Fruit fly (Drosophila melanogaster) whole organism, pupa: ENCODE data around the gene Smyd5.
A peak's percentile ranks its signal among the peaks of the same experiment; 100 is the strongest.

ENCODE experiments used
- CG10348 ChIP-seq: fragments of 200-800 bp; sonication (Bioruptor generic); IDR thresholded peaks from 2 replicates; pipeline ENCODE4 v1.3.6; 2022; ENCODE audit warnings: missing biosample characterization, missing genetic modification characterization
- CG12605 ChIP-seq: fragments of 200-800 bp; sonication (Bioruptor generic); IDR thresholded peaks from 2 replicates; pipeline ENCODE4 v1.3.6; 2022; ENCODE audit warnings: missing biosample characterization, missing genetic modification characterization
- CG17806 ChIP-seq: fragments of 200-800 bp; sonication (Bioruptor generic); optimal IDR thresholded peaks from 2 replicates; lab custom pipeline; 2018; ENCODE audit warnings: missing biosample characterization, mild to moderate bottlenecking, missing genetic modification characterization, moderate library complexity
- CG8159 ChIP-seq: fragments of 200-800 bp; sonication (Bioruptor generic); optimal IDR thresholded peaks from 3 replicates; lab custom pipeline; 2018; ENCODE audit warnings: missing biosample characterization, mild to moderate bottlenecking, missing genetic modification characterization, moderate library complexity
- CG8301 ChIP-seq: fragments of 200-800 bp; sonication (Bioruptor generic); optimal IDR thresholded peaks from 2 replicates; lab custom pipeline; 2018; ENCODE audit warnings: missing biosample characterization, mild to moderate bottlenecking, missing genetic modification characterization
- CG9948 ChIP-seq: fragments of 200-800 bp; sonication (Bioruptor generic); optimal IDR thresholded peaks from 2 replicates; lab custom pipeline; 2018; ENCODE audit warnings: missing biosample characterization, mild to moderate bottlenecking, missing genetic modification characterization, moderate library complexity
- D1 ChIP-seq: fragments of 200-800 bp; sonication (Bioruptor generic); optimal IDR thresholded peaks from 2 replicates; lab custom pipeline; 2018; ENCODE audit warnings: missing biosample characterization, mild to moderate bottlenecking, missing genetic modification characterization, moderate library complexity
- EcR ChIP-seq: fragments of 200-800 bp; sonication (Bioruptor generic); optimal IDR thresholded peaks from 3 replicates; lab custom pipeline; 2019; ENCODE audit warnings: missing biosample characterization, missing genetic modification characterization, mild to moderate bottlenecking, moderate library complexity, missing genetic modification reagents
- Ets98B ChIP-seq: fragments of 200-800 bp; sonication (Bioruptor generic); IDR thresholded peaks from 2 replicates; pipeline ENCODE4 v1.3.6; 2022; ENCODE audit warnings: missing biosample characterization, missing genetic modification characterization
- Pif1B ChIP-seq: fragments of 200-800 bp; sonication (Bioruptor generic); optimal IDR thresholded peaks from 3 replicates; lab custom pipeline; 2016; ENCODE audit warnings: missing biosample characterization, missing genetic modification characterization
- Snoo ChIP-seq: fragments of 200-800 bp; sonication (Bioruptor generic); optimal IDR thresholded peaks from 3 replicates; lab custom pipeline; 2017; ENCODE audit warnings: missing biosample characterization, mild to moderate bottlenecking, missing genetic modification characterization, inconsistent platforms
- rn ChIP-seq: fragments of 200-800 bp; sonication (Bioruptor generic); IDR thresholded peaks from 2 replicates; pipeline ENCODE4 v1.3.6; 2022; ENCODE audit warnings: missing biosample characterization, missing genetic modification characterization

dm6 chr3R:21224230-21224629 is 5.6 kb upstream of the Smyd5 start:
- no peak for TF ChIP-seq rn (GFP tag; lab: Robert Waterston, UW)
- peak; percentile 34; the same call in 1 of the 2 replicates for TF ChIP-seq CG12605
- TF ChIP-seq CG8159 (tag; lab: Kevin White, UChicago), result no peak
- peak; percentile 43 for TF ChIP-seq CG8301 (tag; lab: Kevin White, UChicago)
- TF ChIP-seq Snoo (tag; lab: Kevin White, UChicago), result peak; percentile 50
- TF ChIP-seq CG17806 (tag; lab: Kevin White, UChicago), result no peak
- TF ChIP-seq EcR (GFP tag; lab: Kevin White, UChicago), result no peak
- TF ChIP-seq D1 (tag; lab: Kevin White, UChicago), result no peak
- no peak for TF ChIP-seq CG9948 (tag; lab: Kevin White, UChicago)
- no peak for TF ChIP-seq Pif1B (GFP tag; lab: Kevin White, UChicago)
- TF ChIP-seq CG10348, result no peak
- TF ChIP-seq Ets98B (GFP tag; lab: Robert Waterston, UW), result peak; percentile 83
